Worm (Caenorhabditis elegans): ENCODE results near the gene atg-7.

DNA sequence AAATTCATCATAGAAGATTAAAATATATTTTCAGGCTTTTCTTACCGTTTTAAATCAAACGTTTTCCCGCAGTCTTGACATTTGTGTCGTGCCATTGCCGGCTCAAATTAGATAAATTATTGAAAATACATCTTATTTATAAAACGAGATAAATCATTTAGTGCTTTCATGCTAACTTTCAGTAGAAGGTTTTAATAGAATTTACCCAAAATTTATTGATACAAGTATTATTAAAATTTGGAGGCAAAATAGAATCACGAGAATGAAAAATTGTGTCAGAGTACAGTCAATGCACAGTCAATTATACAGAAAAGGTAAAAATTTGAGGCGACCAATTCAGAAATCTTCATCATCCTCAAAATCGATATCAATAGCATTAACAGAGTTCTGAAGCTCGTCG, 2.4 kb downstream of the atg-7 start, which contains the start of gene Y5F2A.4:
- TF ChIP-seq ztf-11 (tag; optimal IDR thresholded peaks at IDR 0.05) (no peak), ceh-83 (GFP tag; optimal IDR thresholded peaks at IDR 0.05) (no peak), ceh-43 (GFP tag; optimal IDR thresholded peaks at IDR 0.05) (no peak), mep-1 (tag; optimal IDR thresholded peaks at IDR 0.05) (no peak), nhr-237 (tag; optimal IDR thresholded peaks at IDR 0.05) (no peak)

All from whole organism, mixed stage, embryonic.